Fruit fly (Drosophila melanogaster): ENCODE results near the gene CG18731.
A peak's percentile ranks its signal among the peaks of the same experiment; 100 is the strongest.

CG18731 gene

dm6 chr3R:29690960-29691527 is 33.8 kb upstream of the CG18731 start (continued):
- peak; percentile 4 for TF ChIP-seq CG8478 (optimal IDR thresholded peaks at IDR 0.05)
- TF ChIP-seq chinmo (GFP tag; IDR thresholded peaks at IDR 0.05; ENCODE audit: partially characterized antibody): 0 out of 4 replicates have a peak, but pooled peaks have one; percentile 23
- TF ChIP-seq ro (GFP tag; IDR thresholded peaks at IDR 0.05): no peak
- no peak for TF ChIP-seq CG10565 (GFP tag; optimal IDR thresholded peaks at IDR 0.05)
- TF ChIP-seq ranshi (GFP tag; IDR thresholded peaks at IDR 0.05): no peak
- no peak for TF ChIP-seq HmgZ (tag; optimal IDR thresholded peaks at IDR 0.05)
- TF ChIP-seq wor (GFP tag; IDR thresholded peaks at IDR 0.05): no peak
- TF ChIP-seq Myb (GFP tag; optimal IDR thresholded peaks at IDR 0.05): no peak
- TF ChIP-seq CG10321 (GFP tag; IDR thresholded peaks at IDR 0.05): peak; percentile 82
- TF ChIP-seq CG15696 (tag; optimal IDR thresholded peaks at IDR 0.05): no peak
- TF ChIP-seq Pdp1 (GFP tag; optimal IDR thresholded peaks at IDR 0.05): no peak
- TF ChIP-seq Nf-YB (GFP tag; optimal IDR thresholded peaks at IDR 0.05): peak; percentile 95
- no peak for TF ChIP-seq CG3847 (GFP tag; IDR thresholded peaks at IDR 0.05)
- TF ChIP-seq mld (GFP tag; IDR thresholded peaks at IDR 0.05; ENCODE audit: partially characterized antibody): no peak
- no peak for TF ChIP-seq lbe (GFP tag; optimal IDR thresholded peaks at IDR 0.05)
- peak; percentile 67 to 87 for TF ChIP-seq Trl (optimal IDR thresholded peaks at IDR 0.05)
- TF ChIP-seq Trl (GFP tag; optimal IDR thresholded peaks at IDR 0.05): no peak
- no peak for TF ChIP-seq CG12769 (tag; optimal IDR thresholded peaks at IDR 0.05)
- TF ChIP-seq Deaf1 (tag; optimal IDR thresholded peaks at IDR 0.05): peak; percentile 53
- TF ChIP-seq seq (GFP tag; IDR thresholded peaks at IDR 0.05): peak; percentile 59; the same call in 1 of the 2 replicates
- TF ChIP-seq schlank (tag; optimal IDR thresholded peaks at IDR 0.05): no peak
- no peak for TF ChIP-seq sr (GFP tag; IDR thresholded peaks at IDR 0.05)
- peak; percentile 90 for TF ChIP-seq ewg (GFP tag; optimal IDR thresholded peaks at IDR 0.05)
- TF ChIP-seq Adf1 (GFP tag; IDR thresholded peaks at IDR 0.05): peak; percentile 20; the same call in 1 of the 2 replicates
- no peak for TF ChIP-seq pita (GFP tag; optimal IDR thresholded peaks at IDR 0.05)
- TF ChIP-seq CG1832 (GFP tag; optimal IDR thresholded peaks at IDR 0.05): peak; percentile 93
- 0 out of 2 replicates have a peak, but pooled peaks have one; percentile 37 for TF ChIP-seq Nf-YA (GFP tag; IDR thresholded peaks at IDR 0.05)
- TF ChIP-seq Jarid2 (GFP tag; optimal IDR thresholded peaks at IDR 0.05): peak; percentile 42
- TF ChIP-seq CG16813 (GFP tag; IDR thresholded peaks at IDR 0.05; ENCODE audit: partially characterized antibody): 0 out of 3 replicates have a peak, but pooled peaks have one; percentile 34
- TF ChIP-seq CG15479 (GFP tag; optimal IDR thresholded peaks at IDR 0.05): peak; percentile 39
- no peak for TF ChIP-seq hbn (GFP tag; IDR thresholded peaks at IDR 0.05; ENCODE audit: partially characterized antibody)
- no peak for TF ChIP-seq gce (GFP tag; IDR thresholded peaks at IDR 0.05)
- TF ChIP-seq bbx (GFP tag; IDR thresholded peaks at IDR 0.05; ENCODE audit: partially characterized antibody): no peak
- TF ChIP-seq yki (optimal IDR thresholded peaks at IDR 0.05): peak; percentile 69
- TF ChIP-seq Gsc (GFP tag; IDR thresholded peaks at IDR 0.05): no peak
- peak; percentile 78 for TF ChIP-seq cg (GFP tag; optimal IDR thresholded peaks at IDR 0.05)
- no peak for TF ChIP-seq CG6654 (GFP tag; optimal IDR thresholded peaks at IDR 0.05)
- TF ChIP-seq CG11398 (GFP tag; optimal IDR thresholded peaks at IDR 0.05): no peak
- no peak for TF ChIP-seq Hand (GFP tag; optimal IDR thresholded peaks at IDR 0.05)
- no peak for TF ChIP-seq CG15514 (GFP tag; optimal IDR thresholded peaks at IDR 0.05)
- no peak for TF ChIP-seq CG2202 (tag; optimal IDR thresholded peaks at IDR 0.05)
- no peak for TF ChIP-seq CoRest (tag; optimal IDR thresholded peaks at IDR 0.05)

Measured in whole organism, embryonic.